Worm (Caenorhabditis elegans) whole organism, L4 larva: ENCODE measurements around the gene Y46G5A.34.

Experiments used
- F10B5.3 ChIP-seq: sonication (generic microtip); optimal IDR thresholded peaks from 2 replicates; lab custom pipeline; 2016; ENCODE audit warnings: mild to moderate bottlenecking, missing genetic modification characterization, missing compliant biosample characterization
- ceh-20 ChIP-seq: fragments of 200-800 bp; sonication (Bioruptor generic); IDR thresholded peaks from 2 replicates; pipeline ENCODE4 v1.3.6; 2022; ENCODE audit warnings: missing genetic modification reagents, missing genetic modification characterization, missing compliant biosample characterization
- daf-16 ChIP-seq, 3 experiments: sonication (generic microtip); optimal IDR thresholded peaks; 2 replicates each; lab custom pipeline; 2016 to 2017; ENCODE audit warnings: missing genetic modification characterization in 3 of 3, missing genetic modification reagents in 3 of 3, mild to moderate bottlenecking in 2 of 3, missing compliant biosample characterization in 2 of 3, missing biosample characterization in 1 of 3, moderate library complexity in 1 of 3
- dmd-6 ChIP-seq: fragments of 200-800 bp; sonication (Bioruptor generic); IDR thresholded peaks from 2 replicates; pipeline ENCODE4 v1.3.6; 2022; ENCODE audit warnings: missing genetic modification reagents, missing genetic modification characterization, missing compliant biosample characterization
- duxl-1 ChIP-seq: sonication (generic microtip); optimal IDR thresholded peaks from 2 replicates; lab custom pipeline; 2016; ENCODE audit warnings: mild to moderate bottlenecking, missing genetic modification characterization, moderate library complexity, missing compliant biosample characterization; ENCODE audit not compliant: poor library complexity
- lin-38 ChIP-seq: fragments of 200-800 bp; sonication (Bioruptor generic); IDR thresholded peaks from 2 replicates; pipeline ENCODE4 v1.3.6; 2022; ENCODE audit warnings: missing genetic modification reagents, missing genetic modification characterization, missing compliant biosample characterization
- lin-39 ChIP-seq: fragments of 150-350 bp; optimal IDR thresholded peaks from 2 replicates; lab custom pipeline; 2014; ENCODE audit warnings: missing biosample characterization, missing genetic modification reagents, missing genetic modification characterization
- nhr-11 ChIP-seq: fragments of 150-350 bp; optimal IDR thresholded peaks from 2 replicates; lab custom pipeline; 2014; ENCODE audit warnings: missing biosample characterization, missing genetic modification characterization
- nhr-76 ChIP-seq: fragments of 150-350 bp; optimal IDR thresholded peaks from 2 replicates; lab custom pipeline; 2014; ENCODE audit warnings: missing biosample characterization, missing genetic modification characterization
- unc-39 ChIP-seq: sonication (generic microtip); optimal IDR thresholded peaks from 2 replicates; lab custom pipeline; 2017; ENCODE audit warnings: missing biosample characterization, missing genetic modification characterization
- zag-1 ChIP-seq: fragments of 150-350 bp; optimal IDR thresholded peaks from 2 replicates; lab custom pipeline; 2014; ENCODE audit warnings: missing biosample characterization, missing genetic modification characterization

DNA sequence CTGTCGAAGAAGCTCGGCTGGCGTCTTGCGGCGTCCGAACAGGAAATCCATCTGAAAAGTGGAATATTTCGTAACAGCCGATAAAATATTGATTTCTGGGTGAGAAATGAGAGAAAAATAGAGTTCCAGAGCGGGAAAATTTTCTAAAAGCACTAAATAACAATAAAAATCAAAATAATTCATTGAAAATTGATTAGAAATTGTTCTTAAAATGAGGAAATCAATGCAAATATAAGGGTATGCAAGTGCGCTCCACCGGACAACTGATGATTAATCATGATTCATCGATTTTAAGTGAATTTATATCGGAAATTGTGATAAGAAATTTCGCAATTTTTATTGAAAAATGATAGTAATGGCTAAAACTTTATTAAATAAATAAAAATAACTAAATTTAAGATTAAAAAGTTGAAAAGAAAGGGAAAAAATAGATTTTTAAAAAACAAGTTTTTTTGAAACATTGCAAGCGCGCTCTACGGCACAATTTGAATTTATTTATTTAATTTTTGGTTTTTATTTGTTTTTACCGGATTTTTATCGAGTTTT, 8.2 kb upstream of the Y46G5A.34 start, which contains the start of the genes vps-2 and tiar-2:
- TF ChIP-seq duxl-1 (no peak), lin-39 (tag; lab: Kevin White, UChicago) (no peak), ceh-20 (GFP tag; lab: Robert Waterston, UW) (no peak), daf-16 (GFP tag; optimal IDR thresholded peaks at IDR 0.05; lab: Kevin White, UChicago) (no peak), daf-16 (tag; optimal IDR thresholded peaks at IDR 0.05; lab: Kevin White, UChicago) (peak; percentile 41), nhr-11 (tag; lab: Kevin White, UChicago) (no peak), lin-38 (GFP tag; lab: Robert Waterston, UW) (peak; percentile 94), zag-1 (no peak), nhr-76 (tag; lab: Kevin White, UChicago) (no peak), unc-39 (tag; lab: Kevin White, UChicago) (no peak), F10B5.3 (no peak), dmd-6 (GFP tag; lab: Robert Waterston, UW) (no peak)
